Worm (Caenorhabditis elegans) whole organism, L1 larva: ENCODE results near the gene lin-36.
A peak's percentile ranks its signal among the peaks of the same experiment; 100 is the strongest.

Experiments used
- C16A3.4 ChIP-seq: fragments of 150-350 bp; optimal IDR thresholded peaks from 2 replicates; lab custom pipeline; 2014; ENCODE audit warnings: missing biosample characterization, missing genetic modification characterization
- C34B4.2 ChIP-seq: sonication (generic microtip); optimal IDR thresholded peaks from 2 replicates; lab custom pipeline; 2017; ENCODE audit warnings: mild to moderate bottlenecking, missing genetic modification characterization, missing compliant biosample characterization
- F16B12.6 ChIP-seq: fragments of 150-350 bp; optimal IDR thresholded peaks from 2 replicates; lab custom pipeline; 2014; ENCODE audit warnings: missing biosample characterization, missing genetic modification characterization
- Y116A8C.19 ChIP-seq: sonication (generic microtip); optimal IDR thresholded peaks from 2 replicates; lab custom pipeline; 2016; ENCODE audit warnings: missing compliant biosample characterization, missing genetic modification characterization, borderline replicate concordance
- aha-1 ChIP-seq: fragments of 150-350 bp; optimal IDR thresholded peaks from 2 replicates; lab custom pipeline; 2014; ENCODE audit warnings: missing biosample characterization, missing genetic modification characterization
- blmp-1 ChIP-seq: fragments of 150-350 bp; optimal IDR thresholded peaks from 2 replicates; lab custom pipeline; 2014; ENCODE audit warnings: missing biosample characterization, missing genetic modification characterization
- ceh-8 ChIP-seq: fragments of 200-800 bp; sonication (Bioruptor generic); optimal IDR thresholded peaks from 2 replicates; lab custom pipeline; 2018; ENCODE audit warnings: mild to moderate bottlenecking, missing genetic modification characterization, moderate library complexity, missing compliant biosample characterization
- ceh-82 ChIP-seq, 3 experiments: fragments of 150-350 bp in 1 of 3; sonication (generic microtip) in 2 of 3; optimal IDR thresholded peaks; 2 replicates each; lab custom pipeline; 2014 to 2017; ENCODE audit warnings: missing biosample characterization in 3 of 3, missing genetic modification characterization in 3 of 3
- ceh-88 ChIP-seq: fragments of 200-800 bp; sonication (Bioruptor generic); IDR thresholded peaks from 2 replicates; pipeline ENCODE4 v1.3.6; 2022; ENCODE audit warnings: missing genetic modification characterization, missing compliant biosample characterization
- ces-1 ChIP-seq: fragments of 150-350 bp; optimal IDR thresholded peaks from 2 replicates; lab custom pipeline; 2014; ENCODE audit warnings: missing biosample characterization, missing genetic modification reagents, missing genetic modification characterization
- dsc-1 ChIP-seq: sonication (generic microtip); optimal IDR thresholded peaks from 2 replicates; lab custom pipeline; 2016; ENCODE audit warnings: mild to moderate bottlenecking, missing genetic modification characterization, missing compliant biosample characterization
- egl-27 ChIP-seq, 2 experiments: fragments of 150-350 bp in 1 of 2; sonication (generic microtip); optimal IDR thresholded peaks; 3 replicates each; lab custom pipeline; 2017 to 2018; ENCODE audit warnings: missing biosample characterization in 2 of 2, missing genetic modification characterization in 2 of 2, missing genetic modification reagents in 2 of 2
- elt-3 ChIP-seq, 6 experiments: fragments of 150-350 bp in 1 of 6; sonication (generic microtip); optimal IDR thresholded peaks; 2 replicates each; lab custom pipeline; 2017 to 2018; ENCODE audit warnings: missing biosample characterization in 6 of 6, missing genetic modification characterization in 6 of 6, inconsistent platforms in 1 of 6
- ets-5 ChIP-seq: fragments of 200-800 bp; sonication (Bioruptor generic); IDR thresholded peaks from 2 replicates; pipeline ENCODE4 v1.3.6; 2022; ENCODE audit warnings: missing genetic modification characterization, missing compliant biosample characterization
- fkh-10 ChIP-seq: sonication (generic microtip); optimal IDR thresholded peaks from 2 replicates; lab custom pipeline; 2017; ENCODE audit warnings: missing biosample characterization, missing genetic modification reagents, missing genetic modification characterization
- fkh-4 ChIP-seq: sonication (generic microtip); optimal IDR thresholded peaks from 2 replicates; lab custom pipeline; 2016; ENCODE audit warnings: missing compliant biosample characterization, missing genetic modification characterization, borderline replicate concordance
- hpl-2 ChIP-seq: fragments of 150-350 bp; optimal IDR thresholded peaks from 2 replicates; lab custom pipeline; 2014; ENCODE audit warnings: missing biosample characterization, missing genetic modification reagents, missing genetic modification characterization
- irx-1 ChIP-seq: sonication (generic microtip); optimal IDR thresholded peaks from 2 replicates; lab custom pipeline; 2016; ENCODE audit warnings: missing genetic modification characterization, missing compliant biosample characterization
- jun-1 ChIP-seq: fragments of 150-350 bp; optimal IDR thresholded peaks from 2 replicates; lab custom pipeline; 2014; ENCODE audit warnings: missing biosample characterization, missing genetic modification reagents, missing genetic modification characterization
- lin-13 ChIP-seq: fragments of 150-350 bp; optimal IDR thresholded peaks from 2 replicates; lab custom pipeline; 2014; ENCODE audit warnings: missing biosample characterization, missing genetic modification reagents, missing genetic modification characterization
- lin-14 ChIP-seq: fragments of 200-800 bp; sonication (Bioruptor generic); optimal IDR thresholded peaks from 2 replicates; lab custom pipeline; 2018; ENCODE audit warnings: mild to moderate bottlenecking, missing genetic modification characterization, moderate library complexity, missing compliant biosample characterization
- lin-39 ChIP-seq: fragments of 150-350 bp; optimal IDR thresholded peaks from 2 replicates; lab custom pipeline; 2014; ENCODE audit warnings: missing biosample characterization, missing genetic modification reagents, missing genetic modification characterization
- lir-3 ChIP-seq: sonication (generic microtip); optimal IDR thresholded peaks from 2 replicates; lab custom pipeline; 2016; ENCODE audit warnings: mild to moderate bottlenecking, missing genetic modification characterization, moderate library complexity, missing compliant biosample characterization; ENCODE audit not compliant: poor library complexity
- mab-9 ChIP-seq: fragments of 200-800 bp; sonication (Bioruptor generic); IDR thresholded peaks from 2 replicates; pipeline ENCODE4 v1.3.6; 2022; ENCODE audit warnings: missing genetic modification reagents, missing genetic modification characterization, missing compliant biosample characterization
- mef-2 ChIP-seq: fragments of 150-350 bp; optimal IDR thresholded peaks from 2 replicates; lab custom pipeline; 2014; ENCODE audit warnings: missing biosample characterization, missing genetic modification characterization
- nhr-11 ChIP-seq: fragments of 150-350 bp; optimal IDR thresholded peaks from 2 replicates; lab custom pipeline; 2014; ENCODE audit warnings: missing biosample characterization, missing genetic modification characterization
- nhr-12 ChIP-seq: sonication (generic microtip); optimal IDR thresholded peaks from 2 replicates; lab custom pipeline; 2017; ENCODE audit warnings: missing biosample characterization, missing genetic modification characterization
- nhr-20 ChIP-seq: sonication (generic microtip); optimal IDR thresholded peaks from 2 replicates; lab custom pipeline; 2016; ENCODE audit warnings: mild to moderate bottlenecking, missing genetic modification characterization, missing compliant biosample characterization
- nhr-237 ChIP-seq: fragments of 150-350 bp; optimal IDR thresholded peaks from 2 replicates; lab custom pipeline; 2014; ENCODE audit warnings: missing biosample characterization, missing genetic modification characterization
- nhr-47 ChIP-seq: sonication (generic microtip); optimal IDR thresholded peaks from 2 replicates; lab custom pipeline; 2016; ENCODE audit warnings: mild to moderate bottlenecking, missing genetic modification characterization, moderate library complexity, missing compliant biosample characterization
- nhr-71 ChIP-seq: sonication (generic microtip); optimal IDR thresholded peaks from 2 replicates; lab custom pipeline; 2016; ENCODE audit warnings: mild to moderate bottlenecking, missing genetic modification characterization, moderate library complexity, missing compliant biosample characterization
- nhr-77 ChIP-seq: fragments of 150-350 bp; optimal IDR thresholded peaks from 2 replicates; lab custom pipeline; 2014; ENCODE audit warnings: missing biosample characterization, missing genetic modification characterization
- pag-3 ChIP-seq: sonication (generic microtip); optimal IDR thresholded peaks from 2 replicates; lab custom pipeline; 2017; ENCODE audit warnings: missing genetic modification characterization, mild to moderate bottlenecking, missing compliant biosample characterization, antibody characterized with exemption, borderline replicate concordance; ENCODE audit not compliant: insufficient read depth
- pax-3 ChIP-seq: fragments of 200-800 bp; sonication (Bioruptor generic); optimal IDR thresholded peaks from 2 replicates; lab custom pipeline; 2018; ENCODE audit warnings: mild to moderate bottlenecking, missing genetic modification characterization, moderate library complexity, missing compliant biosample characterization
- pqm-1 ChIP-seq: sonication (generic microtip); optimal IDR thresholded peaks from 3 replicates; lab custom pipeline; 2017; ENCODE audit warnings: missing biosample characterization, missing genetic modification characterization
- rnt-1 ChIP-seq: sonication (generic microtip); optimal IDR thresholded peaks from 2 replicates; lab custom pipeline; 2016; ENCODE audit warnings: mild to moderate bottlenecking, missing genetic modification characterization, moderate library complexity, missing compliant biosample characterization
- snpc-4 ChIP-seq: fragments of 150-350 bp; optimal IDR thresholded peaks from 2 replicates; lab custom pipeline; 2014; ENCODE audit warnings: missing biosample characterization, missing genetic modification characterization
- snu-23 ChIP-seq: sonication (generic microtip); optimal IDR thresholded peaks from 2 replicates; lab custom pipeline; 2016; ENCODE audit warnings: missing genetic modification characterization, missing compliant biosample characterization
- sptf-1 ChIP-seq: fragments of 150-350 bp; optimal IDR thresholded peaks from 2 replicates; lab custom pipeline; 2014; ENCODE audit warnings: missing biosample characterization, missing genetic modification characterization
- sup-37 ChIP-seq: fragments of 200-800 bp; sonication (Bioruptor generic); optimal IDR thresholded peaks from 2 replicates; lab custom pipeline; 2018; ENCODE audit warnings: mild to moderate bottlenecking, missing genetic modification characterization, missing compliant biosample characterization
- unc-130 ChIP-seq: fragments of 150-350 bp; optimal IDR thresholded peaks from 2 replicates; lab custom pipeline; 2017; ENCODE audit warnings: missing biosample characterization, missing genetic modification characterization, inconsistent platforms
- unc-30 ChIP-seq: sonication (generic microtip); optimal IDR thresholded peaks from 2 replicates; lab custom pipeline; 2017; ENCODE audit warnings: missing biosample characterization, missing genetic modification characterization
- unc-62 ChIP-seq: fragments of 150-350 bp; optimal IDR thresholded peaks from 2 replicates; lab custom pipeline; 2014; ENCODE audit warnings: missing biosample characterization, missing genetic modification reagents, missing genetic modification characterization
- vab-15 ChIP-seq: sonication (generic microtip); optimal IDR thresholded peaks from 2 replicates; lab custom pipeline; 2017; ENCODE audit warnings: missing genotype, mild to moderate bottlenecking, missing genetic modification characterization, missing compliant biosample characterization
- xbp-1 ChIP-seq: sonication (generic microtip); optimal IDR thresholded peaks from 2 replicates; lab custom pipeline; 2016; ENCODE audit warnings: missing genetic modification characterization, missing compliant biosample characterization
- ztf-11 ChIP-seq, 2 experiments: sonication (generic microtip); optimal IDR thresholded peaks; 2 replicates each; lab custom pipeline; 2016 to 2017; ENCODE audit warnings: missing genetic modification characterization in 2 of 2, missing biosample characterization in 1 of 2, missing compliant biosample characterization in 1 of 2
- ztf-4 ChIP-seq: fragments of 150-350 bp; optimal IDR thresholded peaks from 2 replicates; lab custom pipeline; 2014; ENCODE audit warnings: missing biosample characterization, missing genetic modification characterization

The lin-36 gene

DNA sequence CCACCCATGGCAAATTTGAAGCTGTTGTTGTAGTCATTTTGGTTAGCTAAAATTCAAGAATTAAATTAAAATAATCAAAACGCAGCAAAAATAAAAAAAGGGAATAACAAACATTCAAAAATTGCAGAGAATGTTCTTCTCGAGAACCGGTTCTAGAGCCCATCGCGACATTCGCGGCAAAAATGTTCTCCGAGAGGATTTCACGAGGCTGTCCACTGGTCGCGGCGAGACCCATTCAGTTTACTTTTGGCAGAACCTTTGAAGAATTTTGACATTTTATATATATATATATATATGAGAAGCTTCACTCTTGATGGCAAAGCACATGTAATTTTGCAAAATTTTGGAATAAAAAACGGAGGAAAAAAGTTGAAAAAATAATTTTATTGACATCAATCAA lies 8.8 kb upstream of the lin-36 start, which contains the start of gene F44B9.8 (continued):
- TF ChIP-seq mab-9 (GFP tag; lab: Robert Waterston, UW) (no peak), ets-5 (GFP tag; lab: Robert Waterston, UW) (no peak), sptf-1 (tag; lab: Kevin White, UChicago) (no peak), dsc-1 (tag; lab: Kevin White, UChicago) (no peak), mef-2 (tag; lab: Kevin White, UChicago) (no peak), F16B12.6 (tag; lab: Kevin White, UChicago) (peak; percentile 29), ztf-4 (peak; percentile 12), nhr-77 (no peak), unc-30 (tag; lab: Kevin White, UChicago) (no peak), irx-1 (tag; lab: Kevin White, UChicago) (peak; percentile 3), C16A3.4 (tag; lab: Kevin White, UChicago) (peak; percentile 71), hpl-2 (GFP tag; lab: Kevin White, UChicago) (no peak), lin-13 (GFP tag; lab: Kevin White, UChicago) (no peak), lir-3 (peak; percentile 24), xbp-1 (tag; lab: Kevin White, UChicago) (peak; percentile 69), ceh-8 (GFP tag; lab: Kevin White, UChicago) (no peak), fkh-4 (tag; lab: Kevin White, UChicago) (no peak), pax-3 (tag; lab: Kevin White, UChicago) (no peak), elt-3 (tag; optimal IDR thresholded peaks at IDR 0.05; lab: Kevin White, UChicago) (peak in 1 of 6 experiments; percentile 71), aha-1 (tag; lab: Kevin White, UChicago) (no peak), nhr-237 (tag; lab: Kevin White, UChicago) (no peak), C34B4.2 (tag; lab: Kevin White, UChicago) (no peak), nhr-20 (tag; lab: Kevin White, UChicago) (peak; percentile 72), rnt-1 (tag; lab: Kevin White, UChicago) (peak; percentile 62), vab-15 (tag; lab: Kevin White, UChicago) (no peak), nhr-71 (tag; lab: Kevin White, UChicago) (peak; percentile 69), blmp-1 (peak; percentile 19), ceh-82 (tag; optimal IDR thresholded peaks at IDR 0.05; lab: Kevin White, UChicago) (peak in 1 of 3 experiments; percentile 52), nhr-11 (tag; lab: Kevin White, UChicago) (no peak), snu-23 (peak; percentile 76), ceh-88 (GFP tag; lab: Robert Waterston, UW) (no peak), nhr-12 (tag; lab: Kevin White, UChicago) (no peak), pag-3 (tag; lab: Kevin White, UChicago) (no peak), sup-37 (GFP tag; lab: Kevin White, UChicago) (no peak), lin-39 (tag; lab: Kevin White, UChicago) (no peak)

DNA sequence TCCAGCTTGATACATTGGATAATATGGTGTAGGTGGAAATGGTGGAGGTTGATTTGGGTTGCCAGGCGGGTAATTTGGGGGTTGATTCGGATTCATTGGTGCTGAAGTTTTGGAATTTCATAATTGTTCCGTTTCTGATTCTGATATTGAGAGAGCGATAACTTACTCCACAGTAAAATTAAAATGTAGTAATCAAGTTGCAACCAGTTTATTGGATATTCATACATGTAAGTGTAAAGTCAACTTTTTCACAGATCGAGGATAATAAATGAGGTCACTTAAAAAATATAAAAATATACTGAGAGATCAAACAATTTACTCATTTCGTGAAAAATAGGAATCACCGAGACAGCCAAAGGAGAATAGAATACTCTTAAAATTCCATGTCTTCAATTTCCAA lies 7.3 kb upstream of the lin-36 start, which contains the start of gene mdt-30:
Gene mdt-30, minus strand, starts transcription at position 101 of the 400 bp plus-strand sequence.
- TF ChIP-seq lir-3 = no peak
- no peak for TF ChIP-seq fkh-10 (GFP tag; lab: Kevin White, UChicago)
- no peak for TF ChIP-seq aha-1 (tag; lab: Kevin White, UChicago)
- no peak for TF ChIP-seq snpc-4
- no peak for TF ChIP-seq Y116A8C.19 (tag; lab: Kevin White, UChicago)
- no peak for TF ChIP-seq nhr-12 (tag; lab: Kevin White, UChicago)
- no peak for TF ChIP-seq C16A3.4 (tag; lab: Kevin White, UChicago)
- TF ChIP-seq nhr-77 = no peak

ce11 chrIII:8022077-8022476 lies 1.4 kb upstream of the lin-36 start, which contains the start of gene F44B9.2:
TSS of gene F44B9.2 (plus strand) at chrIII:8022463.
- no peak for TF ChIP-seq snpc-4
- no peak for TF ChIP-seq F16B12.6 (tag; lab: Kevin White, UChicago)
- peak; percentile 53 for TF ChIP-seq dsc-1 (tag; lab: Kevin White, UChicago)
- peak; percentile 86 for TF ChIP-seq pag-3 (tag; lab: Kevin White, UChicago)
- no peak for TF ChIP-seq unc-62
- TF ChIP-seq pqm-1 (tag; lab: Kevin White, UChicago) = no peak
- no peak for TF ChIP-seq ztf-11 (tag; optimal IDR thresholded peaks at IDR 0.05; lab: Kevin White, UChicago)
- TF ChIP-seq fkh-4 (tag; lab: Kevin White, UChicago) = no peak
- TF ChIP-seq nhr-47 = no peak
- no peak for TF ChIP-seq mef-2 (tag; lab: Kevin White, UChicago)
- TF ChIP-seq egl-27 (tag; optimal IDR thresholded peaks at IDR 0.05; lab: Kevin White, UChicago) = no peak
- TF ChIP-seq ztf-4 = no peak
- peak; percentile 26 for TF ChIP-seq rnt-1 (tag; lab: Kevin White, UChicago)
- TF ChIP-seq unc-130 = no peak
- TF ChIP-seq blmp-1 = no peak
- TF ChIP-seq jun-1 (tag; lab: Kevin White, UChicago) = no peak
- no peak for TF ChIP-seq irx-1 (tag; lab: Kevin White, UChicago)
- no peak for TF ChIP-seq ceh-82 (tag; optimal IDR thresholded peaks at IDR 0.05; lab: Kevin White, UChicago)
- peak; percentile 61 for TF ChIP-seq lin-14
- TF ChIP-seq aha-1 (tag; lab: Kevin White, UChicago) = no peak
- no peak for TF ChIP-seq ces-1
